Fruit fly (Drosophila melanogaster) whole organism, embryonic: ENCODE measurements around the gene Pcmt.

Source experiments
- Abd-B ChIP-seq: fragments of 200-800 bp; sonication (Bioruptor generic); optimal IDR thresholded peaks from 2 replicates; lab custom pipeline; 2018; ENCODE audit warnings: missing biosample characterization, mild to moderate bottlenecking, missing genetic modification characterization, moderate library complexity
- Antp ChIP-seq: fragments of 200-800 bp; sonication (Bioruptor generic); optimal IDR thresholded peaks from 3 replicates; lab custom pipeline; 2016; ENCODE audit warnings: missing biosample characterization, missing genetic modification characterization
- Atf-2 ChIP-seq: fragments of 200-800 bp; sonication (Bioruptor generic); optimal IDR thresholded peaks from 2 replicates; lab custom pipeline; 2016; ENCODE audit warnings: missing biosample characterization, missing genetic modification characterization
- CG10321 ChIP-seq: fragments of 200-800 bp; sonication (Bioruptor generic); IDR thresholded peaks from 2 replicates; pipeline ENCODE4 v1.3.6; 2022; ENCODE audit warnings: missing biosample characterization, missing genetic modification characterization
- CG11093 ChIP-seq: fragments of 200-800 bp; sonication (Bioruptor generic); IDR thresholded peaks from 3 replicates; pipeline ENCODE4 v1.3.6; 2022; ENCODE audit warnings: missing biosample characterization, missing genetic modification characterization
- CG11723 ChIP-seq: fragments of 200-800 bp; sonication (Bioruptor generic); optimal IDR thresholded peaks from 2 replicates; lab custom pipeline; 2017; ENCODE audit warnings: missing biosample characterization, mild to moderate bottlenecking, missing genetic modification characterization
- CG12104 ChIP-seq: fragments of 200-800 bp; sonication (Bioruptor generic); optimal IDR thresholded peaks from 3 replicates; lab custom pipeline; 2016; ENCODE audit warnings: missing biosample characterization, missing genetic modification characterization
- CG12942 ChIP-seq: fragments of 200-800 bp; sonication (Bioruptor generic); optimal IDR thresholded peaks from 3 replicates; lab custom pipeline; 2016; ENCODE audit warnings: missing biosample characterization, missing genetic modification characterization
- CG13424 ChIP-seq: fragments of 200-800 bp; sonication (Bioruptor generic); optimal IDR thresholded peaks from 2 replicates; lab custom pipeline; 2019; ENCODE audit warnings: missing biosample characterization, mild to moderate bottlenecking, missing genetic modification characterization, moderate library complexity
- CG1602 ChIP-seq: fragments of 200-800 bp; sonication (Bioruptor generic); optimal IDR thresholded peaks from 3 replicates; lab custom pipeline; 2016; ENCODE audit warnings: missing biosample characterization, missing genetic modification characterization
- CG17328 ChIP-seq: fragments of 200-800 bp; sonication (Bioruptor generic); IDR thresholded peaks from 2 replicates; pipeline ENCODE4 v1.3.6; 2022; ENCODE audit warnings: missing biosample characterization, missing genetic modification characterization
- CG17568 ChIP-seq: fragments of 200-800 bp; sonication (Bioruptor generic); optimal IDR thresholded peaks from 2 replicates; lab custom pipeline; 2018; ENCODE audit warnings: missing biosample characterization, mild to moderate bottlenecking, missing genetic modification characterization, moderate library complexity
- CG30403 ChIP-seq: fragments of 200-800 bp; sonication (Bioruptor generic); optimal IDR thresholded peaks from 3 replicates; lab custom pipeline; 2016; ENCODE audit warnings: missing biosample characterization, missing genetic modification characterization
- CG31441 ChIP-seq: fragments of 200-800 bp; sonication (Bioruptor generic); IDR thresholded peaks from 2 replicates; pipeline ENCODE4 v1.3.6; 2022; ENCODE audit warnings: missing biosample characterization, missing genetic modification characterization
- CG33557 ChIP-seq: fragments of 200-800 bp; sonication (Bioruptor generic); optimal IDR thresholded peaks from 2 replicates; lab custom pipeline; 2019; ENCODE audit warnings: missing biosample characterization, mild to moderate bottlenecking, missing genetic modification characterization, moderate library complexity
- CG3847 ChIP-seq: fragments of 200-800 bp; sonication (Bioruptor generic); IDR thresholded peaks from 2 replicates; pipeline ENCODE4 v1.3.6; 2022; ENCODE audit warnings: missing biosample characterization, missing genetic modification characterization
- CG4730 ChIP-seq: fragments of 200-800 bp; sonication (Bioruptor generic); IDR thresholded peaks from 2 replicates; pipeline ENCODE4 v1.3.6; 2022; ENCODE audit warnings: missing biosample characterization, missing genetic modification characterization
- CG4854 ChIP-seq: fragments of 200-800 bp; sonication (Bioruptor generic); optimal IDR thresholded peaks from 2 replicates; lab custom pipeline; 2016; ENCODE audit warnings: missing biosample characterization, missing genetic modification characterization, inconsistent platforms
- CG6791 ChIP-seq: fragments of 200-800 bp; sonication (Bioruptor generic); IDR thresholded peaks from 3 replicates; pipeline ENCODE4 v1.3.6; 2022; ENCODE audit warnings: missing biosample characterization, missing genetic modification characterization; ENCODE audit not compliant: partially characterized antibody
- CG8765 ChIP-seq: fragments of 200-800 bp; sonication (Bioruptor generic); IDR thresholded peaks from 2 replicates; pipeline ENCODE4 v1.3.6; 2022; ENCODE audit warnings: missing biosample characterization, missing genetic modification characterization
- CG9876 ChIP-seq: fragments of 200-800 bp; sonication (Bioruptor generic); optimal IDR thresholded peaks from 2 replicates; lab custom pipeline; 2016; ENCODE audit warnings: missing biosample characterization, missing genetic modification characterization
- CG9932 ChIP-seq: fragments of 200-800 bp; sonication (Bioruptor generic); IDR thresholded peaks from 2 replicates; pipeline ENCODE4 v1.3.6; 2022; ENCODE audit warnings: missing biosample characterization, missing genetic modification characterization
- CkIIα-i1 ChIP-seq: fragments of 200-800 bp; sonication (Bioruptor generic); IDR thresholded peaks from 2 replicates; pipeline ENCODE4 v1.3.6; 2022; ENCODE audit warnings: missing biosample characterization, missing genetic modification characterization
- GATAe ChIP-seq: fragments of 200-800 bp; sonication (Bioruptor generic); conservative IDR thresholded peaks from 2 replicates; pipeline ENCODE4 v1.3.6; 2022; ENCODE audit warnings: missing biosample characterization, missing genetic modification characterization
- Hr39 ChIP-seq: fragments of >200 bp; optimal IDR thresholded peaks from 2 replicates; lab custom pipeline; 2017
- Lhr ChIP-seq: fragments of 200-800 bp; sonication (Bioruptor generic); optimal IDR thresholded peaks from 3 replicates; lab custom pipeline; 2017; ENCODE audit warnings: mild to moderate bottlenecking, missing biosample characterization, missing genetic modification reagents, missing genetic modification characterization
- Max ChIP-seq: fragments of 200-800 bp; sonication (Bioruptor generic); optimal IDR thresholded peaks from 2 replicates; lab custom pipeline; 2016; ENCODE audit warnings: missing biosample characterization, mild to moderate bottlenecking, missing genetic modification characterization
- Neu2 ChIP-seq: fragments of 200-800 bp; sonication (Bioruptor generic); optimal IDR thresholded peaks from 3 replicates; lab custom pipeline; 2016; ENCODE audit warnings: missing biosample characterization, missing genetic modification characterization, borderline replicate concordance
- Scr ChIP-seq: fragments of 200-800 bp; sonication (Bioruptor generic); IDR thresholded peaks from 2 replicates; pipeline ENCODE4 v1.3.6; 2022; ENCODE audit warnings: missing biosample characterization, missing genetic modification characterization; ENCODE audit not compliant: partially characterized antibody
- Side ChIP-seq: fragments of 200-800 bp; sonication (Bioruptor generic); optimal IDR thresholded peaks from 2 replicates; lab custom pipeline; 2016; ENCODE audit warnings: missing biosample characterization, missing genetic modification characterization
- Six4 ChIP-seq: fragments of 200-800 bp; sonication (Bioruptor generic); optimal IDR thresholded peaks from 2 replicates; lab custom pipeline; 2016; ENCODE audit warnings: missing biosample characterization, missing genetic modification characterization
- YL-1 ChIP-seq: fragments of 200-800 bp; sonication (Bioruptor generic); optimal IDR thresholded peaks from 3 replicates; lab custom pipeline; 2017; ENCODE audit warnings: missing biosample characterization, mild to moderate bottlenecking, missing genetic modification characterization
- al ChIP-seq: fragments of 200-800 bp; sonication (Bioruptor generic); IDR thresholded peaks from 2 replicates; pipeline ENCODE4 v1.3.6; 2022; ENCODE audit warnings: missing biosample characterization, missing genetic modification characterization
- ato ChIP-seq: fragments of 200-800 bp; sonication (Bioruptor generic); IDR thresholded peaks from 2 replicates; pipeline ENCODE4 v1.3.6; 2022; ENCODE audit warnings: missing biosample characterization, missing genetic modification characterization; ENCODE audit not compliant: partially characterized antibody
- cad ChIP-seq: fragments of >200 bp; optimal IDR thresholded peaks from 2 replicates; lab custom pipeline; 2017; ENCODE audit warnings: missing biosample characterization, missing genetic modification characterization
- cwo ChIP-seq: fragments of 200-800 bp; sonication (Bioruptor generic); optimal IDR thresholded peaks from 3 replicates; lab custom pipeline; 2017; ENCODE audit warnings: missing biosample characterization, missing genetic modification characterization, mild to moderate bottlenecking, moderate library complexity, missing genetic modification reagents
- esg ChIP-seq: fragments of 200-800 bp; sonication (Bioruptor generic); conservative IDR thresholded peaks from 2 replicates; pipeline ENCODE4 v1.3.6; 2022; ENCODE audit warnings: missing biosample characterization, missing genetic modification characterization
- fru ChIP-seq: fragments of >200 bp; optimal IDR thresholded peaks from 2 replicates; lab custom pipeline; 2017
- inv ChIP-seq: fragments of 200-800 bp; sonication (Bioruptor generic); IDR thresholded peaks from 2 replicates; pipeline ENCODE4 v1.3.6; 2022; ENCODE audit warnings: missing biosample characterization, missing genetic modification characterization; ENCODE audit not compliant: partially characterized antibody
- lbe ChIP-seq: fragments of 200-800 bp; sonication (Bioruptor generic); optimal IDR thresholded peaks from 2 replicates; lab custom pipeline; 2016; ENCODE audit warnings: missing biosample characterization, mild to moderate bottlenecking, missing genetic modification characterization
- pita ChIP-seq: fragments of 200-800 bp; sonication (Bioruptor generic); optimal IDR thresholded peaks from 2 replicates; lab custom pipeline; 2017; ENCODE audit warnings: missing biosample characterization, mild to moderate bottlenecking, missing genetic modification characterization
- pnt ChIP-seq: fragments of 200-800 bp; sonication (Bioruptor generic); optimal IDR thresholded peaks from 3 replicates; lab custom pipeline; 2016; ENCODE audit warnings: missing biosample characterization, missing genetic modification characterization
- schlank ChIP-seq: fragments of 200-800 bp; sonication (Bioruptor generic); optimal IDR thresholded peaks from 2 replicates; lab custom pipeline; 2018; ENCODE audit warnings: missing biosample characterization, mild to moderate bottlenecking, missing genetic modification characterization
- sd ChIP-seq: fragments of 200-800 bp; sonication (Bioruptor generic); optimal IDR thresholded peaks from 3 replicates; lab custom pipeline; 2018; ENCODE audit warnings: missing biosample characterization, mild to moderate bottlenecking, missing genetic modification characterization, moderate library complexity
- tna ChIP-seq: fragments of 200-800 bp; sonication (Bioruptor generic); IDR thresholded peaks from 2 replicates; pipeline ENCODE4 v1.3.6; 2022; ENCODE audit warnings: missing biosample characterization, missing genetic modification characterization; ENCODE audit not compliant: partially characterized antibody
- ttk ChIP-seq: fragments of 200-800 bp; sonication (Bioruptor generic); IDR thresholded peaks from 2 replicates; pipeline ENCODE4 v2.1.2; 2022; ENCODE audit warnings: missing biosample characterization, missing genetic modification characterization
- unc-4 ChIP-seq: fragments of 200-800 bp; sonication (Bioruptor generic); IDR thresholded peaks from 2 replicates; pipeline ENCODE4 v1.3.6; 2022; ENCODE audit warnings: missing biosample characterization, missing genetic modification characterization; ENCODE audit not compliant: partially characterized antibody
- usp ChIP-seq: fragments of >200 bp; optimal IDR thresholded peaks from 2 replicates; lab custom pipeline; 2017; ENCODE audit warnings: missing biosample characterization, missing genetic modification characterization
- z ChIP-seq: fragments of 200-800 bp; sonication (Bioruptor generic); IDR thresholded peaks from 3 replicates; pipeline ENCODE4 v1.3.6; 2022; ENCODE audit warnings: missing biosample characterization, missing genetic modification characterization
- zfh1 ChIP-seq: fragments of 200-800 bp; sonication (Bioruptor generic); IDR thresholded peaks from 3 replicates; pipeline ENCODE4 v1.3.6; 2022; ENCODE audit warnings: missing biosample characterization, missing genetic modification characterization

The Pcmt gene

DNA sequence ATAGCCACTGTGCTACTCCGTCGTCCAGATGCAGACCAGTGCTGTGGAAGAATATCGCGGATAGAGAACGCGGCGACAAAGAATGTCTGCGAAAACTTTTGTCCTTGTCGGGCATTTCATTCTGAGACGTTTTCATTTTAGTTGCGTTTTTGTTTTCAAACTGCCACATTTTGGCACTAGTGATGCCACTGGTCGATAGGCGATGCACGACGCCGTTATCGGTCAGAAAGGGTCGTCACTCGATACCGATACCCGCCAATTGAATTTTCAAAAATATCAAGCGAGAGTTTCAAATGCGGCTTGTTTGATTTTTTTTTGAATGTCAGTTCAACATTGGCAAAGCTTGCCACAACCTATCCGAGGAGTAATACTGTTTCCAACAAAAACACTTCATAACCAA lies 3.7 kb downstream of the Pcmt start (continued):
- no peak for TF ChIP-seq esg (GFP tag; lab: Robert Waterston, UW)
- peak; percentile 67 for TF ChIP-seq unc-4
- TF ChIP-seq CG9876: no peak
- no peak for TF ChIP-seq Atf-2 (GFP tag; lab: Kevin White, UChicago)
- no peak for TF ChIP-seq z (GFP tag; lab: Robert Waterston, UW)
- no peak for TF ChIP-seq CG12942 (GFP tag; lab: Kevin White, UChicago)
- no peak for TF ChIP-seq CG9932

DNA sequence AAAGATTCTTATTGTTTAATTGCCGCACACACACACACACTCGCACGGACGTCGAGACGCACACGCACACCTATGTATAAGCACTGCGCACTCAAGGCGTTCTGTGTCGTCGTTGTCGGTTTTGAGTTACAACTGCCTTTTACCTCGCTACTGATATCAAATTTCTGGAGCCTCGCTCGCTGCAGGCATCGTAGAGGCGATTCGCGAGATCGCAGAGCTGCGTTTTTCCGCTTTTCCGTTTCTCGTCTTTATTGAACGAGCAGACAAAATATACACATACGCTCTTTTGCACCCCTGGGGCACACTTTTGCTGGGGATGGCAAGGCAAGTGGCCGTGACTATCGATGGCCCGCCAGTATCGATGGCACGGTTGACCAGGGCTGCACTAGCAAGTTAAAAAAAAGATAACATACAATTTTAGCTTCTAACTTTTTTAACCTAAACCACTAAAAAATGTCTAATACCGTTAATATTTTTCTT lies 6.6 kb downstream of the Pcmt start, which contains the start of gene CG2519:
CG2519 (minus strand) TSS at position 312 of the 480 bp plus-strand sequence.
- TF ChIP-seq CG12942 (GFP tag; lab: Kevin White, UChicago) (peak; percentile 42), CG8765 (GFP tag; lab: Robert Waterston, UW) (peak; percentile 25; the same call in 1 of the 2 replicates), CG4854 (no peak), cad (GFP tag; lab: Kevin White, UChicago) (no peak), CG17328 (GFP tag; lab: Robert Waterston, UW) (peak; percentile 55), CG12104 (GFP tag; lab: Kevin White, UChicago) (peak; percentile 46), Side (GFP tag; lab: Kevin White, UChicago) (peak; percentile 65), zfh1 (GFP tag; lab: Robert Waterston, UW) (peak; percentile 66), CG13424 (peak; percentile 61), CG30403 (peak; percentile 68), ato (peak; percentile 92), pita (GFP tag; lab: Kevin White, UChicago) (no peak), cwo (GFP tag; lab: Kevin White, UChicago) (no peak), Abd-B (no peak), CG33557 (GFP tag; lab: Kevin White, UChicago) (no peak), al (GFP tag; lab: Robert Waterston, UW) (peak; percentile 42; the same call in 1 of the 2 replicates), CG6791 (GFP tag; lab: Robert Waterston, UW) (peak; percentile 97), Hr39 (lab: Kevin White, UChicago) (no peak), Lhr (GFP tag; lab: Kevin White, UChicago) (no peak), CG4730 (no peak; the same call in 1 of the 2 replicates), CG11093 (GFP tag; lab: Robert Waterston, UW) (no peak), Antp (peak; percentile 58), sd (tag; lab: Kevin White, UChicago) (no peak), tna (GFP tag; lab: Robert Waterston, UW) (peak; percentile 90), inv (peak; percentile 91), lbe (GFP tag; lab: Kevin White, UChicago) (no peak), Neu2 (GFP tag; lab: Kevin White, UChicago) (no peak), schlank (tag; lab: Kevin White, UChicago) (no peak), Scr (GFP tag; lab: Robert Waterston, UW) (peak; percentile 92), CkIIα-i1 (GFP tag; lab: Robert Waterston, UW) (no peak), ttk (GFP tag; lab: Robert Waterston, UW) (peak; percentile 48; the same call in 1 of the 2 replicates), pnt (GFP tag; lab: Kevin White, UChicago) (peak; percentile 19), CG11723 (no peak), CG10321 (GFP tag; lab: Robert Waterston, UW) (no peak), GATAe (GFP tag; lab: Robert Waterston, UW) (no peak), CG31441 (no peak), fru (lab: Kevin White, UChicago) (no peak), CG1602 (GFP tag; lab: Kevin White, UChicago) (peak; percentile 42), Six4 (GFP tag; lab: Kevin White, UChicago) (peak; percentile 51), YL-1 (GFP tag; lab: Kevin White, UChicago) (peak; percentile 93), Max (GFP tag; lab: Kevin White, UChicago) (peak; percentile 66), CG17568 (GFP tag; lab: Kevin White, UChicago) (no peak), CG3847 (GFP tag; lab: Robert Waterston, UW) (0 out of 2 replicates have a peak, but pooled peaks have one; percentile 62), esg (GFP tag; lab: Robert Waterston, UW) (0 out of 2 replicates have a peak, but pooled peaks have one; percentile 18), usp (GFP tag; lab: Kevin White, UChicago) (no peak)
